Worm (Caenorhabditis elegans): ENCODE results near the gene F56C3.3.

F56C3.3 gene

DNA sequence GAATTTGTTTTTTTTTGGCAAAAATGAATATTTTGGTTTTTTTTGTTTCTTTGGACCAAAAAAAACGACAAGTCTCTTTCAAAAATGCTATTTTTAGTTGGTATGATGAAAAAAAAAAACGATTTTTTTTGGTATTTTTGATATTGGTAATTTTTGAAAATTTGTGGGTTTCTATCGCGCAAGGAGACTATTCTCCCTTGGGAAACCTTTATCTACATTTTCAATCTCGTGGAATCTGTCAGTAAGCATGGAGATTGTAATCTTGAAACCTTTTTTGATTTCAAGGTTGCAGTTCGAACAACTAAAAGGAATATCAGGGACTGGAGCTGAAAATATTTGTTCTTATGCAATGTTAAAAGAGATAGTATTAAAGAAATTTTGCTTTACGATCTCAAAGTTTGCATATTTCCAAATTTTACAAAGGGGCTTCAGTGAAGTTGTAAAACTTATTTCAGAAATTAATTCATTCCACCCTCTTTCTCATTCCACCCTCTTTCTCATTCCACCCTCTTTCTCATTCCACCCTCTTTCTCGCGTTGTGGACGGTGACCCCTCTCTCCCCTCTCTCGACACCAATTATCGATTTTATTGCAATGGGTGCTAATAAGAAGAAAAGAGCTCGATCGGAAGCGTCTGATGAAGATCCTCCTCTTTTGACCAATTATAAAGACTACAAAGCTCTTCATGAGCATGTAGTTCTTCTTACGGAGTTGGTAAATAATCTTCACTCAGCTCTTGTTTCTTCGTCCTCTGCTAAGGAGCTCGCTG, 19.1 kb downstream of the F56C3.3 start:
- TF ChIP-seq ham-2 (GFP tag; optimal IDR thresholded peaks at IDR 0.05) (no peak), M03D4.4 (tag; optimal IDR thresholded peaks at IDR 0.05) (no peak), snpc-4 (tag; optimal IDR thresholded peaks at IDR 0.05) (no peak), unc-62 (GFP tag; optimal IDR thresholded peaks at IDR 0.05) (no peak), lin-32 (GFP tag; optimal IDR thresholded peaks at IDR 0.05) (no peak), nhr-237 (tag; optimal IDR thresholded peaks at IDR 0.05) (no peak), ceh-83 (GFP tag; optimal IDR thresholded peaks at IDR 0.05) (no peak), nhr-76 (tag; optimal IDR thresholded peaks at IDR 0.05) (no peak), blmp-1 (tag; optimal IDR thresholded peaks at IDR 0.05) (no peak), flh-1 (GFP tag; optimal IDR thresholded peaks at IDR 0.05) (no peak), sem-2 (GFP tag; optimal IDR thresholded peaks at IDR 0.05) (no peak)

DNA sequence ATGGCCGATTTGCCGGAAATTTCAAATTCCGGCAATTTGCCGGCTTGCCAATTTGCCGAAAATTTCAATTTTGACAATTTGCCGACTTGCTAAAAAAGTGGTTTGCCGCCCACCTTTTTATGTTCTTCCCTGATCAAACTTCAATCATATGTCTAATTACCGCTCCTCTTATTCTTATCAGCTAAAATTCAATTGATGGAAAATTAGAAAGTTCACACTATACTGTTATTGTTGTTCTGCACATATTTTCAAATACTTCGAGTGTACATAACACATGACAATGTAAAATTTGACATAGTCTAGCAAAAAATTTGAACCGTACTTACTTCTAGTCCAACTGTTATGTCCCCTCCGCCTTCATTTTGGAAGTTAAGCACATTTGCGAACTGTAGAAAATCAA, 20.4 kb downstream of the F56C3.3 start:
- TF ChIP-seq pha-4 (tag; optimal IDR thresholded peaks at IDR 0.05) (no peak), elt-3 (tag; optimal IDR thresholded peaks at IDR 0.05) (no peak), M03D4.4 (tag; optimal IDR thresholded peaks at IDR 0.05) (no peak), unc-62 (GFP tag; optimal IDR thresholded peaks at IDR 0.05) (no peak), bed-3 (GFP tag; optimal IDR thresholded peaks at IDR 0.05) (no peak), ceh-43 (GFP tag; optimal IDR thresholded peaks at IDR 0.05) (no peak), flh-1 (GFP tag; optimal IDR thresholded peaks at IDR 0.05) (no peak), nhr-76 (tag; optimal IDR thresholded peaks at IDR 0.05) (no peak), unc-39 (tag; optimal IDR thresholded peaks at IDR 0.05) (no peak), nhr-28 (tag; optimal IDR thresholded peaks at IDR 0.05) (no peak), mls-2 (tag; optimal IDR thresholded peaks at IDR 0.05) (no peak), tbx-8 (GFP tag; optimal IDR thresholded peaks at IDR 0.05) (no peak), sptf-1 (tag; optimal IDR thresholded peaks at IDR 0.05) (no peak), ham-2 (GFP tag; optimal IDR thresholded peaks at IDR 0.05) (no peak), blmp-1 (tag; optimal IDR thresholded peaks at IDR 0.05) (no peak), ceh-83 (GFP tag; optimal IDR thresholded peaks at IDR 0.05) (no peak), elt-1 (tag; optimal IDR thresholded peaks at IDR 0.05; ENCODE audit: borderline replicate concordance, insufficient read depth) (no peak), drap-1 (GFP tag; optimal IDR thresholded peaks at IDR 0.05) (no peak), nhr-237 (tag; optimal IDR thresholded peaks at IDR 0.05) (no peak), nhr-2 (tag; optimal IDR thresholded peaks at IDR 0.05) (no peak)

DNA sequence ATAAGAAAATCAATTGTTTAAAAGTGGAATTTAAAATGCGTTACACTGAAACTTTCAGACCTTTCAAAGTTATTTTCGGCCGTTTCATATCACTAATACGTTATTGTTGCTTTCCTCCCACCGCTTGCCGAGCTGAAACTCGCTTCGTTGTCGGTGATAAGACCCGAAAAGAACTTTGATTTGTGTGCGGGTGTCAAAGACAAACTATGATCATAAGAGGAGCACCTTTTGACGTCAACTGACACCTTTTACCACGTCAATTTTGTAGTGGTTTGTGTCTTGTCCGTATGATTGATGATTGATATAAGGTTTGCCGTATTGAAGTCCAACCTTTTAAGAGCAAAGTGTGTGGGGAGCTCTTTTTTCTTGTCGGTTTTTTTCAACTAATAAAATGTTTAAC, 21.2 kb downstream of the F56C3.3 start, which contains the start of gene ttr-37:
Gene ttr-37 (minus strand): TSS at position 167 of the 400 bp plus-strand sequence.
- TF ChIP-seq elt-3 (tag; optimal IDR thresholded peaks at IDR 0.05) (no peak), mep-1 (tag; optimal IDR thresholded peaks at IDR 0.05) (no peak), lsy-2 (tag; optimal IDR thresholded peaks at IDR 0.05) (no peak), unc-62 (GFP tag; optimal IDR thresholded peaks at IDR 0.05) (no peak), blmp-1 (tag; optimal IDR thresholded peaks at IDR 0.05) (no peak), nhr-28 (tag; optimal IDR thresholded peaks at IDR 0.05) (no peak), flh-1 (GFP tag; optimal IDR thresholded peaks at IDR 0.05) (no peak), drap-1 (GFP tag; optimal IDR thresholded peaks at IDR 0.05) (no peak), ceh-39 (tag; optimal IDR thresholded peaks at IDR 0.05) (no peak), lin-32 (GFP tag; optimal IDR thresholded peaks at IDR 0.05) (no peak), mls-2 (tag; optimal IDR thresholded peaks at IDR 0.05) (no peak), nhr-2 (tag; optimal IDR thresholded peaks at IDR 0.05) (no peak), hlh-1 (tag; optimal IDR thresholded peaks at IDR 0.05) (no peak), ceh-43 (GFP tag; optimal IDR thresholded peaks at IDR 0.05) (no peak), tbx-8 (GFP tag; optimal IDR thresholded peaks at IDR 0.05) (no peak), unc-120 (tag; optimal IDR thresholded peaks at IDR 0.05; ENCODE audit: poor library complexity, severe bottlenecking) (no peak), ztf-11 (tag; optimal IDR thresholded peaks at IDR 0.05) (no peak)

DNA sequence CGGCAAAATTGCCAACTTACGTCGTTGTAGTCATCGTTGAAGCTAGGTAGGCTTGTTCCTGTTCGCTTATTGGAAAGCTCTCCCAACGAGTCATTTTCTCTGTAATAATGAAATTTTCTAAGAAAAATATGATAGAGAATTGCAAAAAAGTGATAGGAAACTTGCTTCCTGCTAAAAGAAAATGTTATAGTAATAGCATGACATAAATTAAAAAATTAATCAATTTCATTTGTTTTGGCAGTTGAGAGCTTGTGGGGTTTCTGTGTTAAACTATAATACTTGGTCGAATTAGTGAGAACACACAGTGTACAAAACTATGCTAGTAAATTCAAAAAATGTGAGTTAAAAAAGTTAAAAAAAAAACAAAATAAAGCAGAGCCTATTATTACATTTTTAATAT, 28.3 kb downstream of the F56C3.3 start, which contains the start of gene F21E9.2:
Gene F21E9.2 (minus strand): TSS at position 101 of the 400 bp plus-strand sequence.
- TF ChIP-seq blmp-1 (tag; optimal IDR thresholded peaks at IDR 0.05) (no peak), nhr-237 (tag; optimal IDR thresholded peaks at IDR 0.05) (no peak), nhr-28 (tag; optimal IDR thresholded peaks at IDR 0.05) (no peak), lin-13 (tag; optimal IDR thresholded peaks at IDR 0.05) (no peak), ceh-43 (GFP tag; optimal IDR thresholded peaks at IDR 0.05) (no peak), mab-5 (tag; optimal IDR thresholded peaks at IDR 0.05) (no peak), zip-8 (tag; optimal IDR thresholded peaks at IDR 0.05) (no peak), unc-62 (GFP tag; optimal IDR thresholded peaks at IDR 0.05) (no peak), bed-3 (GFP tag; optimal IDR thresholded peaks at IDR 0.05) (no peak), drap-1 (GFP tag; optimal IDR thresholded peaks at IDR 0.05) (no peak), mls-2 (tag; optimal IDR thresholded peaks at IDR 0.05) (no peak), pha-4 (tag; optimal IDR thresholded peaks at IDR 0.05) (no peak), unc-39 (tag; optimal IDR thresholded peaks at IDR 0.05) (no peak), ceh-39 (tag; optimal IDR thresholded peaks at IDR 0.05) (no peak), ztf-11 (tag; optimal IDR thresholded peaks at IDR 0.05) (no peak), hlh-1 (tag; optimal IDR thresholded peaks at IDR 0.05) (no peak), ham-2 (GFP tag; optimal IDR thresholded peaks at IDR 0.05) (no peak), nhr-2 (tag; optimal IDR thresholded peaks at IDR 0.05) (no peak)
